Worm (Caenorhabditis elegans): ENCODE data around the gene nspe-1.
"Not testable (repeated sequence)": the region's sequence is repeated elsewhere in the genome, so short reads cannot be mapped to it uniquely, and the experiment has no call there.

nspe-1 gene

DNA sequence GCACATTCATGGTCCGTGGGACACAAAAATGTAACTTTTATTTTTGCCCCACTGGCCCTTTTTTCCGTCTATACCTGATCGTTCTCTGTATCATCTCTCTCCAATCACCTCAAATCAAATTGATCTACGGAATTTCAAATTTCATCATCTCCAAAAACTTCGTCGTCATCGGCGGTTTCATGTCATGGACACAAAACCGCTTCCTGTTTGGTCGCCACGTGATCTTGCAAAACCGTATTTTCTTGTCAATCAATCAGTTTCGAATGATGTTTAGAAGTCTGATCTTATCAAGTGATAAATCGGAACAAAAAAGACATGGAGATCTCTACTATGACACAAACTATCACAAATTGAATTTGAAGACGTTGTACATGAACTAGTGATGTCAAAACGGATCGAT lies 5.0 kb upstream of the nspe-1 start (continued):
- TF ChIP-seq efl-1 (optimal IDR thresholded peaks at IDR 0.05) (no peak), efl-1 (GFP tag; optimal IDR thresholded peaks at IDR 0.05 in 1 of 2) (no peak), aha-1 (tag; optimal IDR thresholded peaks at IDR 0.05) (no peak), lin-35 (GFP tag; optimal IDR thresholded peaks at IDR 0.05) (peak in 1 of 2 experiments; percentile 74), pax-3 (tag; optimal IDR thresholded peaks at IDR 0.05) (no peak), nhr-84 (tag; optimal IDR thresholded peaks at IDR 0.05) (no peak), nhr-76 (tag; optimal IDR thresholded peaks at IDR 0.05) (no peak), snu-23 (GFP tag; optimal IDR thresholded peaks at IDR 0.05) (peak; percentile 62), nhr-11 (tag; optimal IDR thresholded peaks at IDR 0.05) (no peak), unc-30 (tag; optimal IDR thresholded peaks at IDR 0.05) (no peak), lin-15B (tag; optimal IDR thresholded peaks at IDR 0.05) (no peak), nhr-19 (GFP tag; conservative IDR thresholded peaks at IDR 0.05) (peak; percentile 84), alr-1 (tag; optimal IDR thresholded peaks at IDR 0.05; ENCODE audit: borderline replicate concordance) (no peak), sup-37 (GFP tag; optimal IDR thresholded peaks at IDR 0.05) (no peak), zag-1 (tag; optimal IDR thresholded peaks at IDR 0.05) (no peak), hlh-4 (tag; optimal IDR thresholded peaks at IDR 0.05) (no peak), C04F5.9 (tag; optimal IDR thresholded peaks at IDR 0.05) (no peak), isw-1 (GFP tag; IDR thresholded peaks at IDR 0.05) (no peak), vab-15 (tag; optimal IDR thresholded peaks at IDR 0.05) (no peak), ces-1 (GFP tag; optimal IDR thresholded peaks at IDR 0.05) (no peak), fkh-4 (tag; optimal IDR thresholded peaks at IDR 0.05; ENCODE audit: borderline replicate concordance) (no peak), unc-130 (tag; optimal IDR thresholded peaks at IDR 0.05) (no peak), nhr-12 (tag; optimal IDR thresholded peaks at IDR 0.05) (no peak), sptf-1 (tag; optimal IDR thresholded peaks at IDR 0.05) (no peak), irx-1 (tag; optimal IDR thresholded peaks at IDR 0.05) (no peak), mab-9 (GFP tag; IDR thresholded peaks at IDR 0.05) (no peak), nhr-47 (tag; optimal IDR thresholded peaks at IDR 0.05) (peak; percentile 66), fkh-10 (GFP tag; optimal IDR thresholded peaks at IDR 0.05) (no peak), mef-2 (tag; optimal IDR thresholded peaks at IDR 0.05) (no peak), elt-3 (tag; optimal IDR thresholded peaks at IDR 0.05) (peak; percentile 68 to 97 (median 94)), ceh-88 (GFP tag; IDR thresholded peaks at IDR 0.05) (no peak), mep-1 (tag; optimal IDR thresholded peaks at IDR 0.05) (no peak)

DNA sequence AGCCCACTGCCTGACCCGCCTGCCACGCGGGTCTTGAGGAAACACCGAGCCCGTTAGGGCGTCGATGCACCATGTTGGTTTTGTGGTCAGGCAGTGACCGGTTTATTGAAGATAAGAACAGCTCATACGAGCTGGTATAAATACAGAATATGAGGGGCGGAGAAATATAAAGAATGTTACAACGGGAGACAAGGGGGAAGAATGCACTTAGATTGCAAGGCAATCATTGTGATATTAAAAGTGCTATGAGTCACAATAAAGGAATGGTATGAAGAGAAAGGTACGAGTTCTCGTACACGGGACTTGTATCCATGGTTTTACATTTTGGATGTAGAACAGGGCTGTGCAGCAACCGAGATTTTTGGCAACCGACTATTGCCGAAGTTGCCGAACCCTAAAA lies 3.8 kb upstream of the nspe-1 start, which contains the start of gene Y38E10A.14:
Gene Y38E10A.14 (minus strand): TSS at position 101 of the 400 bp plus-strand sequence.
- not testable (repeated sequence) for TF ChIP-seq nhr-71, lin-15B, swsn-7 (tag; optimal IDR thresholded peaks at IDR 0.05)

ce11 chrII:12622843-12623242 lies 2.2 kb upstream of the nspe-1 start:
- TF ChIP-seq nhr-20 (tag; optimal IDR thresholded peaks at IDR 0.05) (peak; percentile 41), nhr-71 (tag; optimal IDR thresholded peaks at IDR 0.05) (no peak), hlh-17 (GFP tag; optimal IDR thresholded peaks at IDR 0.05; ENCODE audit: borderline replicate concordance) (no peak), C16A3.4 (tag; optimal IDR thresholded peaks at IDR 0.05) (no peak), nhr-11 (tag; optimal IDR thresholded peaks at IDR 0.05) (no peak), aha-1 (tag; optimal IDR thresholded peaks at IDR 0.05) (no peak), ceh-88 (GFP tag; IDR thresholded peaks at IDR 0.05) (no peak), nhr-85 (tag) (peak; percentile 50), mef-2 (tag; optimal IDR thresholded peaks at IDR 0.05) (no peak), ceh-82 (tag; optimal IDR thresholded peaks at IDR 0.05) (no peak), ets-5 (GFP tag; IDR thresholded peaks at IDR 0.05) (no peak), mep-1 (tag; optimal IDR thresholded peaks at IDR 0.05) (no peak), elt-2 (tag; optimal IDR thresholded peaks at IDR 0.05) (no peak), pqm-1 (tag; optimal IDR thresholded peaks at IDR 0.05) (no peak), sup-37 (GFP tag; optimal IDR thresholded peaks at IDR 0.05) (no peak), mab-9 (GFP tag; IDR thresholded peaks at IDR 0.05) (no peak), efl-3 (GFP tag; optimal IDR thresholded peaks at IDR 0.05) (no peak), elt-3 (tag; optimal IDR thresholded peaks at IDR 0.05) (peak in 2 of 6 experiments; percentile 3 to 58), unc-30 (tag; optimal IDR thresholded peaks at IDR 0.05) (no peak), lin-35 (GFP tag; optimal IDR thresholded peaks at IDR 0.05) (peak in 1 of 2 experiments; percentile 22), pag-3 (tag; optimal IDR thresholded peaks at IDR 0.05; ENCODE audit: borderline replicate concordance, insufficient read depth) (no peak), nhr-76 (tag; optimal IDR thresholded peaks at IDR 0.05) (no peak), nhr-47 (tag; optimal IDR thresholded peaks at IDR 0.05) (no peak), zag-1 (tag; optimal IDR thresholded peaks at IDR 0.05) (no peak), swsn-7 (tag; optimal IDR thresholded peaks at IDR 0.05) (no peak), nhr-19 (GFP tag; conservative IDR thresholded peaks at IDR 0.05) (no peak)

Data from whole organism, L1 larva.